Fruit fly (Drosophila melanogaster) whole organism, embryonic: Measurements from ENCODE around the gene meigo.

ENCODE experiments used
- Aef1 ChIP-seq: fragments of 200-800 bp; sonication (Bioruptor generic); IDR thresholded peaks from 3 replicates; pipeline ENCODE4 v1.3.6; 2022; ENCODE audit warnings: missing biosample characterization, missing genetic modification characterization
- Bdp1 ChIP-seq: fragments of 200-800 bp; sonication (Bioruptor generic); optimal IDR thresholded peaks from 3 replicates; lab custom pipeline; 2016; ENCODE audit warnings: missing biosample characterization, missing genetic modification characterization
- Bgb ChIP-seq: fragments of 200-800 bp; sonication (Bioruptor generic); IDR thresholded peaks from 2 replicates; pipeline ENCODE4 v1.3.6; 2022; ENCODE audit warnings: missing biosample characterization, missing genetic modification characterization; ENCODE audit not compliant: partially characterized antibody
- CG10209 ChIP-seq: fragments of 200-800 bp; sonication (Bioruptor generic); optimal IDR thresholded peaks from 3 replicates; lab custom pipeline; 2017; ENCODE audit warnings: missing biosample characterization, mild to moderate bottlenecking, missing genetic modification characterization, missing genetic modification reagents
- CG10274 ChIP-seq: fragments of 200-800 bp; sonication (Bioruptor generic); optimal IDR thresholded peaks from 3 replicates; lab custom pipeline; 2017; ENCODE audit warnings: missing biosample characterization, mild to moderate bottlenecking, missing genetic modification characterization
- CG10321 ChIP-seq: fragments of 200-800 bp; sonication (Bioruptor generic); IDR thresholded peaks from 2 replicates; pipeline ENCODE4 v1.3.6; 2022; ENCODE audit warnings: missing biosample characterization, missing genetic modification characterization
- CG11723 ChIP-seq: fragments of 200-800 bp; sonication (Bioruptor generic); optimal IDR thresholded peaks from 2 replicates; lab custom pipeline; 2017; ENCODE audit warnings: missing biosample characterization, mild to moderate bottlenecking, missing genetic modification characterization
- CG12071 ChIP-seq: fragments of 200-800 bp; sonication (Bioruptor generic); optimal IDR thresholded peaks from 3 replicates; lab custom pipeline; 2018; ENCODE audit warnings: missing biosample characterization, mild to moderate bottlenecking, missing genetic modification characterization
- CG12659 ChIP-seq: fragments of 200-800 bp; sonication (Bioruptor generic); optimal IDR thresholded peaks from 3 replicates; lab custom pipeline; 2017; ENCODE audit warnings: mild to moderate bottlenecking, missing biosample characterization, missing genetic modification reagents, missing genetic modification characterization
- CG1647 ChIP-seq: fragments of 200-800 bp; sonication (Bioruptor generic); optimal IDR thresholded peaks from 3 replicates; lab custom pipeline; 2016; ENCODE audit warnings: missing biosample characterization, missing genetic modification characterization
- CG17385 ChIP-seq: fragments of 200-800 bp; sonication (Bioruptor generic); optimal IDR thresholded peaks from 3 replicates; lab custom pipeline; 2018; ENCODE audit warnings: missing biosample characterization, mild to moderate bottlenecking, missing genetic modification characterization
- CG3407 ChIP-seq: fragments of 200-800 bp; sonication (Bioruptor generic); optimal IDR thresholded peaks from 2 replicates; lab custom pipeline; 2018; ENCODE audit warnings: missing biosample characterization, mild to moderate bottlenecking, missing genetic modification characterization
- CG3847 ChIP-seq: fragments of 200-800 bp; sonication (Bioruptor generic); IDR thresholded peaks from 2 replicates; pipeline ENCODE4 v1.3.6; 2022; ENCODE audit warnings: missing biosample characterization, missing genetic modification characterization
- CG3995 ChIP-seq: fragments of 200-800 bp; sonication (Bioruptor generic); optimal IDR thresholded peaks from 3 replicates; lab custom pipeline; 2016; ENCODE audit warnings: missing biosample characterization, missing genetic modification characterization
- CG42726 ChIP-seq: fragments of 200-800 bp; sonication (Bioruptor generic); IDR thresholded peaks from 2 replicates; pipeline ENCODE4 v1.3.6; 2022; ENCODE audit warnings: missing biosample characterization, missing genetic modification characterization; ENCODE audit not compliant: partially characterized antibody
- CG4282 ChIP-seq: fragments of 200-800 bp; sonication (Bioruptor generic); optimal IDR thresholded peaks from 2 replicates; lab custom pipeline; 2016; ENCODE audit warnings: missing biosample characterization, missing genetic modification characterization
- CG6683 ChIP-seq: fragments of 200-800 bp; sonication (Bioruptor generic); optimal IDR thresholded peaks from 2 replicates; lab custom pipeline; 2017; ENCODE audit warnings: missing biosample characterization, mild to moderate bottlenecking, missing genetic modification characterization, missing genetic modification reagents
- CG6765 ChIP-seq: fragments of 200-800 bp; sonication (Bioruptor generic); optimal IDR thresholded peaks from 3 replicates; lab custom pipeline; 2017; ENCODE audit warnings: missing biosample characterization, mild to moderate bottlenecking, missing genetic modification characterization
- CG7987 ChIP-seq: fragments of 200-800 bp; sonication (Bioruptor generic); optimal IDR thresholded peaks from 2 replicates; lab custom pipeline; 2018; ENCODE audit warnings: missing biosample characterization, mild to moderate bottlenecking, missing genetic modification characterization, moderate library complexity
- CG9609 ChIP-seq: fragments of 200-800 bp; sonication (Bioruptor generic); optimal IDR thresholded peaks from 3 replicates; lab custom pipeline; 2016; ENCODE audit warnings: missing biosample characterization, missing genetic modification characterization
- Dek ChIP-seq: fragments of 200-800 bp; sonication (Bioruptor generic); optimal IDR thresholded peaks from 3 replicates; lab custom pipeline; 2019; ENCODE audit warnings: missing biosample characterization, mild to moderate bottlenecking, missing genetic modification characterization, moderate library complexity
- Dp ChIP-seq: fragments of 200-800 bp; sonication (Bioruptor generic); optimal IDR thresholded peaks from 2 replicates; lab custom pipeline; 2018; ENCODE audit warnings: missing biosample characterization, mild to moderate bottlenecking, missing genetic modification characterization, moderate library complexity
- ERR ChIP-seq: fragments of 200-800 bp; sonication (Bioruptor generic); optimal IDR thresholded peaks from 2 replicates; lab custom pipeline; 2016; ENCODE audit warnings: missing biosample characterization, missing genetic modification characterization
- Hey ChIP-seq: fragments of 200-800 bp; sonication (Bioruptor generic); optimal IDR thresholded peaks from 3 replicates; lab custom pipeline; 2018; ENCODE audit warnings: missing biosample characterization, mild to moderate bottlenecking, missing genetic modification characterization
- NK7.1 ChIP-seq: fragments of 200-800 bp; sonication (Bioruptor generic); optimal IDR thresholded peaks from 3 replicates; lab custom pipeline; 2016; ENCODE audit warnings: missing biosample characterization, missing genetic modification characterization
- Poxn ChIP-seq: fragments of 200-800 bp; sonication (Bioruptor generic); IDR thresholded peaks from 2 replicates; pipeline ENCODE4 v1.3.6; 2022; ENCODE audit warnings: missing biosample characterization, missing genetic modification characterization
- Sry-δ ChIP-seq: fragments of 200-800 bp; sonication (Bioruptor generic); optimal IDR thresholded peaks from 2 replicates; lab custom pipeline; 2016; ENCODE audit warnings: missing biosample characterization, missing genetic modification characterization
- YL-1 ChIP-seq: fragments of 200-800 bp; sonication (Bioruptor generic); optimal IDR thresholded peaks from 3 replicates; lab custom pipeline; 2017; ENCODE audit warnings: missing biosample characterization, mild to moderate bottlenecking, missing genetic modification characterization
- ab ChIP-seq: fragments of 200-800 bp; sonication (Bioruptor generic); optimal IDR thresholded peaks from 2 replicates; lab custom pipeline; 2016; ENCODE audit warnings: missing biosample characterization, missing genetic modification characterization
- bcd ChIP-seq: fragments of 200-800 bp; sonication (Bioruptor generic); optimal IDR thresholded peaks from 2 replicates; lab custom pipeline; 2017; ENCODE audit warnings: missing biosample characterization, mild to moderate bottlenecking, missing genetic modification characterization
- chn ChIP-seq: fragments of 200-800 bp; sonication (Bioruptor generic); optimal IDR thresholded peaks from 2 replicates; lab custom pipeline; 2016; ENCODE audit warnings: missing biosample characterization, missing genetic modification characterization
- danr ChIP-seq: fragments of 200-800 bp; sonication (Bioruptor generic); IDR thresholded peaks from 2 replicates; pipeline ENCODE4 v1.3.6; 2022; ENCODE audit warnings: missing biosample characterization, missing genetic modification characterization
- ewg ChIP-seq: fragments of 200-800 bp; sonication (Bioruptor generic); optimal IDR thresholded peaks from 3 replicates; lab custom pipeline; 2017; ENCODE audit warnings: mild to moderate bottlenecking, missing biosample characterization, missing genetic modification reagents, missing genetic modification characterization
- fu2 ChIP-seq: fragments of 200-800 bp; sonication (Bioruptor generic); optimal IDR thresholded peaks from 2 replicates; lab custom pipeline; 2016; ENCODE audit warnings: missing biosample characterization, missing genetic modification characterization
- gem ChIP-seq: fragments of 200-800 bp; sonication (Bioruptor generic); optimal IDR thresholded peaks from 2 replicates; lab custom pipeline; 2019; ENCODE audit warnings: missing biosample characterization, mild to moderate bottlenecking, missing genetic modification characterization, moderate library complexity
- kah ChIP-seq: fragments of 200-800 bp; sonication (Bioruptor generic); optimal IDR thresholded peaks from 2 replicates; lab custom pipeline; 2018; ENCODE audit warnings: missing biosample characterization, mild to moderate bottlenecking, missing genetic modification characterization
- nmo ChIP-seq: fragments of 200-800 bp; sonication (Bioruptor generic); optimal IDR thresholded peaks from 2 replicates; lab custom pipeline; 2018; ENCODE audit warnings: missing biosample characterization, mild to moderate bottlenecking, missing genetic modification characterization, moderate library complexity
- org-1 ChIP-seq: fragments of 200-800 bp; sonication (Bioruptor generic); optimal IDR thresholded peaks from 2 replicates; lab custom pipeline; 2017; ENCODE audit warnings: missing biosample characterization, missing genetic modification characterization
- pb ChIP-seq: fragments of 200-800 bp; sonication (Bioruptor generic); optimal IDR thresholded peaks from 3 replicates; lab custom pipeline; 2016; ENCODE audit warnings: missing biosample characterization, missing genetic modification characterization
- pfk ChIP-seq: fragments of 200-800 bp; sonication (Bioruptor generic); optimal IDR thresholded peaks from 2 replicates; lab custom pipeline; 2018; ENCODE audit warnings: missing biosample characterization, mild to moderate bottlenecking, missing genetic modification characterization, moderate library complexity
- pros ChIP-seq: fragments of 200-800 bp; sonication (Bioruptor generic); optimal IDR thresholded peaks from 3 replicates; lab custom pipeline; 2019; ENCODE audit warnings: missing biosample characterization, mild to moderate bottlenecking, missing genetic modification characterization, moderate library complexity
- repo ChIP-seq: fragments of 200-800 bp; sonication (Bioruptor generic); optimal IDR thresholded peaks from 2 replicates; lab custom pipeline; 2016; ENCODE audit warnings: missing biosample characterization, missing genetic modification characterization
- run ChIP-seq: fragments of 200-800 bp; sonication (Bioruptor generic); optimal IDR thresholded peaks from 3 replicates; lab custom pipeline; 2018; ENCODE audit warnings: missing biosample characterization, mild to moderate bottlenecking, missing genetic modification characterization
- sd ChIP-seq: fragments of 200-800 bp; sonication (Bioruptor generic); optimal IDR thresholded peaks from 3 replicates; lab custom pipeline; 2018; ENCODE audit warnings: missing biosample characterization, mild to moderate bottlenecking, missing genetic modification characterization, moderate library complexity
- tgo ChIP-seq: fragments of 200-800 bp; sonication (Bioruptor generic); IDR thresholded peaks from 3 replicates; pipeline ENCODE4 v1.3.6; 2022; ENCODE audit warnings: missing biosample characterization, missing genetic modification characterization
- tna ChIP-seq: fragments of 200-800 bp; sonication (Bioruptor generic); IDR thresholded peaks from 2 replicates; pipeline ENCODE4 v1.3.6; 2022; ENCODE audit warnings: missing biosample characterization, missing genetic modification characterization; ENCODE audit not compliant: partially characterized antibody
- tx ChIP-seq: fragments of 200-800 bp; sonication (Bioruptor generic); optimal IDR thresholded peaks from 2 replicates; lab custom pipeline; 2016; ENCODE audit warnings: missing biosample characterization, missing genetic modification characterization
- wdn ChIP-seq: fragments of 200-800 bp; sonication (Bioruptor generic); IDR thresholded peaks from 2 replicates; pipeline ENCODE4 v1.3.6; 2022; ENCODE audit warnings: missing biosample characterization, missing genetic modification characterization
- wek ChIP-seq: fragments of 200-800 bp; sonication (Bioruptor generic); optimal IDR thresholded peaks from 3 replicates; lab custom pipeline; 2018; ENCODE audit warnings: missing biosample characterization, mild to moderate bottlenecking, missing genetic modification characterization, moderate library complexity

meigo gene

dm6 chr3R:21188540-21189276 lies 50.6 kb downstream of the meigo start (continued):
- peak; percentile 18 for TF ChIP-seq NK7.1 (GFP tag; lab: Kevin White, UChicago)
- no peak for TF ChIP-seq danr
- TF ChIP-seq repo (GFP tag; lab: Kevin White, UChicago) = no peak
- peak; percentile 41 for TF ChIP-seq ERR (GFP tag; lab: Kevin White, UChicago)
- no peak for TF ChIP-seq CG9609
- peak; percentile 61 for TF ChIP-seq kah (GFP tag; lab: Kevin White, UChicago)
- TF ChIP-seq CG3407 (GFP tag; lab: Kevin White, UChicago) = no peak
- TF ChIP-seq CG17385 (GFP tag; lab: Kevin White, UChicago) = peak; percentile 54
- no peak for TF ChIP-seq CG3995 (GFP tag; lab: Kevin White, UChicago)
- no peak for TF ChIP-seq gem (tag; lab: Kevin White, UChicago)
- TF ChIP-seq nmo (GFP tag; lab: Kevin White, UChicago) = no peak
- TF ChIP-seq fu2 (GFP tag; lab: Kevin White, UChicago) = no peak
- TF ChIP-seq org-1 (GFP tag; lab: Kevin White, UChicago) = no peak
- no peak for TF ChIP-seq tx (GFP tag; lab: Kevin White, UChicago)
- TF ChIP-seq tgo (GFP tag; lab: Robert Waterston, UW) = no peak; the same call in 2 of the 3 replicates
- peak; percentile 81 for TF ChIP-seq CG7987 (GFP tag; lab: Kevin White, UChicago)
- peak; percentile 62 for TF ChIP-seq CG6765 (GFP tag; lab: Kevin White, UChicago)
- no peak for TF ChIP-seq Sry-δ
- TF ChIP-seq pros (GFP tag; lab: Kevin White, UChicago) = peak; percentile 64
- peak; percentile 15 for TF ChIP-seq YL-1
- TF ChIP-seq CG1647 (GFP tag; lab: Kevin White, UChicago) = no peak
- TF ChIP-seq tna (GFP tag; lab: Robert Waterston, UW) = peak; percentile 56; the same call in 1 of the 2 replicates
- TF ChIP-seq bcd (GFP tag; lab: Kevin White, UChicago) = no peak
- no peak for TF ChIP-seq CG10321 (GFP tag; lab: Robert Waterston, UW)
- TF ChIP-seq chn (GFP tag; lab: Kevin White, UChicago) = peak; percentile 39
- TF ChIP-seq run = peak; percentile 18
- TF ChIP-seq pb (GFP tag; lab: Kevin White, UChicago) = peak; percentile 52
- TF ChIP-seq ab (GFP tag; lab: Kevin White, UChicago) = peak; percentile 29
- TF ChIP-seq Hey (tag; lab: Kevin White, UChicago) = peak; percentile 47
- no peak for TF ChIP-seq CG6683 (GFP tag; lab: Kevin White, UChicago)
- peak; percentile 63 for TF ChIP-seq pfk (GFP tag; lab: Kevin White, UChicago)
- peak; percentile 26 for TF ChIP-seq Dek (tag; lab: Kevin White, UChicago)
- peak; percentile 12 for TF ChIP-seq CG4282 (GFP tag; lab: Kevin White, UChicago)
- TF ChIP-seq CG12659 (GFP tag; lab: Kevin White, UChicago) = no peak
- TF ChIP-seq ewg (GFP tag; lab: Kevin White, UChicago) = no peak
- TF ChIP-seq CG12071 (GFP tag; lab: Kevin White, UChicago) = peak; percentile 70
- peak; percentile 52; the same call in 1 of the 2 replicates for TF ChIP-seq Bgb (GFP tag; lab: Robert Waterston, UW)
- no peak for TF ChIP-seq CG10209 (GFP tag; lab: Kevin White, UChicago)
- no peak for TF ChIP-seq Aef1 (GFP tag; lab: Robert Waterston, UW)
- TF ChIP-seq wdn (GFP tag; lab: Robert Waterston, UW) = peak; percentile 8; the same call in 1 of the 2 replicates
- peak; percentile 36 for TF ChIP-seq wek (GFP tag; lab: Kevin White, UChicago)
- TF ChIP-seq CG42726 (GFP tag; lab: Robert Waterston, UW) = peak; percentile 65; the same call in 1 of the 2 replicates
- no peak for TF ChIP-seq Bdp1
- TF ChIP-seq CG10274 = no peak
- TF ChIP-seq Dp = peak; percentile 4
- no peak for TF ChIP-seq CG3847 (GFP tag; lab: Robert Waterston, UW)
- no peak for TF ChIP-seq CG11723
- no peak for TF ChIP-seq Poxn (GFP tag; lab: Robert Waterston, UW)
- TF ChIP-seq sd (tag; lab: Kevin White, UChicago) = peak; percentile 74
